Fruit fly (Drosophila melanogaster): ENCODE data around the gene mbf1.

Gene mbf1

DNA sequence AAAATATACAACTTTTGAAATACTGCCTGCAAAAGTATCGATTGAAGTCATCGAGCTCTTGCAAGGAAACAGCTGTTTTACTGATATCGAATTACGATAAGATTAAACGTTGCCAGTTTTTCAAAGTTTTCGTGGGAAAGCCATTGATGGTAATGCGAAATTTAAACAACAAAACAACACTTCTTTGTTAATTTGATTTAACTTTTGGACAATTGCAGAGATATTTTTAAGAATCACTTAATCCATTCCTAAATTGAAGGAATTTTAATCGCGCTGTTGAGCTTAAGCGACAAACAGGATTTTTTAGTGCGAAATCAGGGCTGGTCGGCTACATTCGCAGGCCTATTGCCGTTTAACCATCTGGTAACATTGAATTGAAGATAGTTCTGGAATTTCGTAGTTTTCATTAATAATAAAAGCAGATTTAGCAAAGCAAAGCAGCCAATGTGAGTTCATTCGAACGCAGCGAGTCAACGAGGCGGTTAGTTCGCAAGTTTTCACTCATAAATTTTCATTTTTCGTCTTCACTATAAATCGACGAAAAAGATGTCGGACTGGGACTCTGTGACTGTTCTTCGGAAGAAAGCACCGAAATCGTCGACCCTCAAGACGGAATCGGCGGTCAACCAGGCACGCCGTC lies at the start of gene mbf1 (continued):
- TF ChIP-seq chif (GFP tag; optimal IDR thresholded peaks at IDR 0.05), result peak in 1 of 2 experiments; percentile 8
- peak; percentile 37 for TF ChIP-seq pho (GFP tag; optimal IDR thresholded peaks at IDR 0.05)
- TF ChIP-seq CG30403 (GFP tag; optimal IDR thresholded peaks at IDR 0.05), result peak; percentile 27
- no peak for TF ChIP-seq CG12299 (tag; optimal IDR thresholded peaks at IDR 0.05)
- TF ChIP-seq CG12104 (GFP tag; optimal IDR thresholded peaks at IDR 0.05), result peak; percentile 31
- peak; percentile 10 for TF ChIP-seq Deaf1 (tag; optimal IDR thresholded peaks at IDR 0.05)
- peak; percentile 65 for TF ChIP-seq CG17186 (GFP tag; optimal IDR thresholded peaks at IDR 0.05)
- TF ChIP-seq shn (GFP tag; optimal IDR thresholded peaks at IDR 0.05), result peak; percentile 5
- TF ChIP-seq CG12659 (GFP tag; optimal IDR thresholded peaks at IDR 0.05), result peak; percentile 80
- TF ChIP-seq tll (GFP tag; optimal IDR thresholded peaks at IDR 0.05), result peak in 1 of 2 experiments; percentile 16
- TF ChIP-seq CG15601 (tag; optimal IDR thresholded peaks at IDR 0.05), result peak; percentile 21
- peak; percentile 16 for TF ChIP-seq bab2 (GFP tag; optimal IDR thresholded peaks at IDR 0.05)
- no peak for TF ChIP-seq HLHmδ (GFP tag; optimal IDR thresholded peaks at IDR 0.05)
- TF ChIP-seq wek (GFP tag; optimal IDR thresholded peaks at IDR 0.05), result peak; percentile 12
- peak; percentile 5 for TF ChIP-seq CG18011 (GFP tag; optimal IDR thresholded peaks at IDR 0.05)
- no peak for TF ChIP-seq CG8089 (GFP tag; optimal IDR thresholded peaks at IDR 0.05)
- no peak for TF ChIP-seq Hmx (GFP tag; optimal IDR thresholded peaks at IDR 0.05)
- 0 out of 3 replicates have a peak, but pooled peaks have one; percentile 14 for TF ChIP-seq Dbx (GFP tag; IDR thresholded peaks at IDR 0.05)
- peak; percentile 51; the same call in 2 of the 3 replicates for TF ChIP-seq knrl (GFP tag; IDR thresholded peaks at IDR 0.05; ENCODE audit: partially characterized antibody)
- no peak for TF ChIP-seq gcm (GFP tag; optimal IDR thresholded peaks at IDR 0.05)
- peak; percentile 71 for TF ChIP-seq unc-4 (GFP tag; IDR thresholded peaks at IDR 0.05; ENCODE audit: partially characterized antibody)
- TF ChIP-seq CG8478 (optimal IDR thresholded peaks at IDR 0.05), result no peak
- no peak for TF ChIP-seq eve (GFP tag; optimal IDR thresholded peaks at IDR 0.05)
- no peak for TF ChIP-seq zfh1 (GFP tag; IDR thresholded peaks at IDR 0.05)
- TF ChIP-seq Dref (GFP tag; IDR thresholded peaks at IDR 0.05), result peak; percentile 67
- no peak for TF ChIP-seq Mad (GFP tag; optimal IDR thresholded peaks at IDR 0.05)
- peak; percentile 66 for TF ChIP-seq CG34224 (GFP tag; IDR thresholded peaks at IDR 0.05; ENCODE audit: partially characterized antibody)
- TF ChIP-seq fru (optimal IDR thresholded peaks at IDR 0.05), result no peak
- peak; percentile 39 for TF ChIP-seq sug (tag; optimal IDR thresholded peaks at IDR 0.05)
- TF ChIP-seq HHEX (GFP tag; optimal IDR thresholded peaks at IDR 0.05), result no peak
- no peak for TF ChIP-seq Fer1 (GFP tag; optimal IDR thresholded peaks at IDR 0.05)
- TF ChIP-seq bsh (GFP tag; optimal IDR thresholded peaks at IDR 0.05), result peak in 1 of 2 experiments; percentile 1
- TF ChIP-seq amos (GFP tag; IDR thresholded peaks at IDR 0.05; ENCODE audit: partially characterized antibody), result peak; percentile 53; the same call in 1 of the 2 replicates
- TF ChIP-seq otp (GFP tag; IDR thresholded peaks at IDR 0.05), result no peak
- TF ChIP-seq Xrp1 (GFP tag; IDR thresholded peaks at IDR 0.05), result no peak
- TF ChIP-seq CG4617 (GFP tag; optimal IDR thresholded peaks at IDR 0.05; ENCODE audit: borderline replicate concordance), result peak; percentile 91
- no peak for TF ChIP-seq Asciz (GFP tag; optimal IDR thresholded peaks at IDR 0.05)
- TF ChIP-seq CG13424 (tag; optimal IDR thresholded peaks at IDR 0.05), result peak; percentile 18
- TF ChIP-seq Ets65A (GFP tag), result peak; percentile 71
- no peak for TF ChIP-seq CG11696 (GFP tag; IDR thresholded peaks at IDR 0.05)
- TF ChIP-seq insv (GFP tag; optimal IDR thresholded peaks at IDR 0.05), result peak in 1 of 2 experiments; percentile 10
- peak; percentile 22 for TF ChIP-seq CG17568 (GFP tag; optimal IDR thresholded peaks at IDR 0.05)
- TF ChIP-seq Dp (GFP tag; optimal IDR thresholded peaks at IDR 0.05), result peak; percentile 72
- TF ChIP-seq zfh2 (GFP tag; optimal IDR thresholded peaks at IDR 0.05), result peak; percentile 34
- no peak for TF ChIP-seq ERR (GFP tag; optimal IDR thresholded peaks at IDR 0.05)
- TF ChIP-seq gfzf (GFP tag; optimal IDR thresholded peaks at IDR 0.05), result peak; percentile 97
- peak; percentile 53 for TF ChIP-seq CG2712 (tag; optimal IDR thresholded peaks at IDR 0.05)
- no peak for TF ChIP-seq CG11093 (GFP tag; IDR thresholded peaks at IDR 0.05)
- TF ChIP-seq CG1603 (tag; optimal IDR thresholded peaks at IDR 0.05), result peak; percentile 67

Measured in whole organism, embryonic.